Fruit fly (Drosophila melanogaster) whole organism, embryonic: Measurements from ENCODE around the gene CG7381.

ENCODE experiments used
- CG11723 ChIP-seq: fragments of 200-800 bp; sonication (Bioruptor generic); optimal IDR thresholded peaks from 2 replicates; lab custom pipeline; 2017; ENCODE audit warnings: missing biosample characterization, mild to moderate bottlenecking, missing genetic modification characterization
- fd64A ChIP-seq: fragments of 200-800 bp; sonication (Bioruptor generic); optimal IDR thresholded peaks from 3 replicates; lab custom pipeline; 2018; ENCODE audit warnings: missing biosample characterization, mild to moderate bottlenecking, missing genetic modification characterization
- kah ChIP-seq: fragments of 200-800 bp; sonication (Bioruptor generic); optimal IDR thresholded peaks from 2 replicates; lab custom pipeline; 2018; ENCODE audit warnings: missing biosample characterization, mild to moderate bottlenecking, missing genetic modification characterization
- lola ChIP-seq, 3 experiments: fragments of >200 bp in 2 of 3; fragments of 200-800 bp in 1 of 3; sonication (Bioruptor generic) in 1 of 3; optimal IDR thresholded peaks; 2 replicates each; lab custom pipeline; 2017 to 2019; ENCODE audit warnings: missing biosample characterization in 3 of 3, missing genetic modification characterization in 3 of 3, mild to moderate bottlenecking in 1 of 3, moderate library complexity in 1 of 3
- nerfin-2 ChIP-seq: fragments of 200-800 bp; sonication (Bioruptor generic); IDR thresholded peaks from 2 replicates; pipeline ENCODE4 v1.3.6; 2022; ENCODE audit warnings: missing biosample characterization, missing genetic modification characterization; ENCODE audit not compliant: partially characterized antibody
- pan ChIP-seq, 4 experiments: fragments of >200 bp in 3 of 4; fragments of 200-800 bp in 1 of 4; sonication (Bioruptor generic) in 1 of 4; optimal IDR thresholded peaks in 3 of 4; IDR thresholded peaks in 1 of 4; 2 replicates each; pipeline versions ENCODE4 v1.3.6 to Lab custom; 2017 to 2022; ENCODE audit warnings: missing biosample characterization in 2 of 4, missing genetic modification characterization in 2 of 4, mixed read lengths in 1 of 4
- pnt ChIP-seq: fragments of 200-800 bp; sonication (Bioruptor generic); optimal IDR thresholded peaks from 3 replicates; lab custom pipeline; 2016; ENCODE audit warnings: missing biosample characterization, missing genetic modification characterization
- wek ChIP-seq: fragments of 200-800 bp; sonication (Bioruptor generic); optimal IDR thresholded peaks from 3 replicates; lab custom pipeline; 2018; ENCODE audit warnings: missing biosample characterization, mild to moderate bottlenecking, missing genetic modification characterization, moderate library complexity

- no peak for TF ChIP-seq pnt (GFP tag; lab: Kevin White, UChicago)
- no peak for TF ChIP-seq CG11723 (GFP tag; lab: Kevin White, UChicago)
- TF ChIP-seq wek = no peak
- TF ChIP-seq lola (GFP tag; optimal IDR thresholded peaks at IDR 0.05; lab: Kevin White, UChicago) = no peak
- TF ChIP-seq fd64A = no peak
- no peak for TF ChIP-seq pan (optimal IDR thresholded peaks at IDR 0.05; lab: Kevin White, UChicago)
- no peak for TF ChIP-seq pan (GFP tag; optimal IDR thresholded peaks at IDR 0.05 in 1 of 2, IDR thresholded peaks at IDR 0.05 in 1 of 2)
- no peak for TF ChIP-seq kah (GFP tag; lab: Kevin White, UChicago)
- TF ChIP-seq nerfin-2 (GFP tag; lab: Robert Waterston, UW) = no peak
Measured at dm6 chr3R:12988411-12988810, 11.1 kb upstream of the CG7381 start, which contains the start of gene CG14383.
